Worm (Caenorhabditis elegans) whole organism, L1 larva: ENCODE measurements around the gene srx-47.

Source experiments
- C16A3.4 ChIP-seq: fragments of 150-350 bp; optimal IDR thresholded peaks from 2 replicates; lab custom pipeline; 2014; ENCODE audit warnings: missing biosample characterization, missing genetic modification characterization
- blmp-1 ChIP-seq: fragments of 150-350 bp; optimal IDR thresholded peaks from 2 replicates; lab custom pipeline; 2014; ENCODE audit warnings: missing biosample characterization, missing genetic modification characterization
- ceh-88 ChIP-seq: fragments of 200-800 bp; sonication (Bioruptor generic); IDR thresholded peaks from 2 replicates; pipeline ENCODE4 v1.3.6; 2022; ENCODE audit warnings: missing genetic modification characterization, missing compliant biosample characterization
- ces-1 ChIP-seq: fragments of 150-350 bp; optimal IDR thresholded peaks from 2 replicates; lab custom pipeline; 2014; ENCODE audit warnings: missing biosample characterization, missing genetic modification reagents, missing genetic modification characterization
- dpl-1 ChIP-seq, 3 experiments: fragments of 150-350 bp in 2 of 3; sonication (generic microtip) in 1 of 3; optimal IDR thresholded peaks; 2 replicates each; lab custom pipeline; 2014 to 2017; ENCODE audit warnings: missing biosample characterization in 3 of 3, missing genetic modification characterization in 3 of 3, missing genetic modification reagents in 3 of 3
- dsc-1 ChIP-seq: sonication (generic microtip); optimal IDR thresholded peaks from 2 replicates; lab custom pipeline; 2016; ENCODE audit warnings: mild to moderate bottlenecking, missing genetic modification characterization, missing compliant biosample characterization
- efl-1 ChIP-seq, 4 experiments: fragments of 150-350 bp; optimal IDR thresholded peaks in 3 of 4; peaks in 1 of 4; 1 replicate in 1 of 4; 2 replicates in 3 of 4; lab custom pipeline; 2014; ENCODE audit warnings: missing biosample characterization in 2 of 4, missing genetic modification characterization in 2 of 4, missing genetic modification reagents in 2 of 4
- egl-13 ChIP-seq: sonication (generic microtip); optimal IDR thresholded peaks from 2 replicates; lab custom pipeline; 2016; ENCODE audit warnings: missing genotype, missing genetic modification reagents, missing genetic modification characterization, missing compliant biosample characterization
- elt-2 ChIP-seq: sonication (generic microtip); optimal IDR thresholded peaks from 2 replicates; lab custom pipeline; 2016; ENCODE audit warnings: missing genetic modification characterization, mild to moderate bottlenecking, inconsistent platforms, missing compliant biosample characterization, missing genetic modification reagents
- ets-5 ChIP-seq: fragments of 200-800 bp; sonication (Bioruptor generic); IDR thresholded peaks from 2 replicates; pipeline ENCODE4 v1.3.6; 2022; ENCODE audit warnings: missing genetic modification characterization, missing compliant biosample characterization
- fkh-10 ChIP-seq: sonication (generic microtip); optimal IDR thresholded peaks from 2 replicates; lab custom pipeline; 2017; ENCODE audit warnings: missing biosample characterization, missing genetic modification reagents, missing genetic modification characterization
- fkh-8 ChIP-seq: sonication (generic microtip); optimal IDR thresholded peaks from 2 replicates; lab custom pipeline; 2016; ENCODE audit warnings: mild to moderate bottlenecking, missing genetic modification characterization, missing compliant biosample characterization
- hlh-4 ChIP-seq: sonication (generic microtip); optimal IDR thresholded peaks from 2 replicates; lab custom pipeline; 2016; ENCODE audit warnings: mild to moderate bottlenecking, missing genetic modification characterization, missing compliant biosample characterization
- hpl-2 ChIP-seq: fragments of 150-350 bp; optimal IDR thresholded peaks from 2 replicates; lab custom pipeline; 2014; ENCODE audit warnings: missing biosample characterization, missing genetic modification reagents, missing genetic modification characterization
- isw-1 ChIP-seq: fragments of 200-800 bp; sonication (Bioruptor generic); IDR thresholded peaks from 2 replicates; pipeline ENCODE4 v1.3.6; 2022; ENCODE audit warnings: missing genetic modification characterization, missing compliant biosample characterization
- jun-1 ChIP-seq: fragments of 150-350 bp; optimal IDR thresholded peaks from 2 replicates; lab custom pipeline; 2014; ENCODE audit warnings: missing biosample characterization, missing genetic modification reagents, missing genetic modification characterization
- lin-14 ChIP-seq: fragments of 200-800 bp; sonication (Bioruptor generic); optimal IDR thresholded peaks from 2 replicates; lab custom pipeline; 2018; ENCODE audit warnings: mild to moderate bottlenecking, missing genetic modification characterization, moderate library complexity, missing compliant biosample characterization
- lin-15B ChIP-seq: fragments of 150-350 bp; sonication (generic microtip); optimal IDR thresholded peaks from 3 replicates; lab custom pipeline; 2014; ENCODE audit warnings: missing biosample characterization, missing genetic modification characterization
- lin-35 ChIP-seq, 2 experiments: fragments of 150-350 bp; optimal IDR thresholded peaks; 2 replicates each; lab custom pipeline; 2014; ENCODE audit warnings: missing biosample characterization in 2 of 2, missing genetic modification characterization in 2 of 2, missing genetic modification reagents in 2 of 2
- lir-3 ChIP-seq: sonication (generic microtip); optimal IDR thresholded peaks from 2 replicates; lab custom pipeline; 2016; ENCODE audit warnings: mild to moderate bottlenecking, missing genetic modification characterization, moderate library complexity, missing compliant biosample characterization; ENCODE audit not compliant: poor library complexity
- mab-9 ChIP-seq: fragments of 200-800 bp; sonication (Bioruptor generic); IDR thresholded peaks from 2 replicates; pipeline ENCODE4 v1.3.6; 2022; ENCODE audit warnings: missing genetic modification reagents, missing genetic modification characterization, missing compliant biosample characterization
- mef-2 ChIP-seq: fragments of 150-350 bp; optimal IDR thresholded peaks from 2 replicates; lab custom pipeline; 2014; ENCODE audit warnings: missing biosample characterization, missing genetic modification characterization
- mep-1 ChIP-seq: fragments of 150-350 bp; optimal IDR thresholded peaks from 2 replicates; lab custom pipeline; 2014; ENCODE audit warnings: missing biosample characterization, missing genetic modification characterization
- nhr-20 ChIP-seq: sonication (generic microtip); optimal IDR thresholded peaks from 2 replicates; lab custom pipeline; 2016; ENCODE audit warnings: mild to moderate bottlenecking, missing genetic modification characterization, missing compliant biosample characterization
- nhr-71 ChIP-seq: sonication (generic microtip); optimal IDR thresholded peaks from 2 replicates; lab custom pipeline; 2016; ENCODE audit warnings: mild to moderate bottlenecking, missing genetic modification characterization, moderate library complexity, missing compliant biosample characterization
- nhr-76 ChIP-seq: sonication (generic microtip); optimal IDR thresholded peaks from 2 replicates; lab custom pipeline; 2017; ENCODE audit warnings: missing biosample characterization, missing genetic modification characterization
- nhr-84 ChIP-seq: sonication (generic microtip); optimal IDR thresholded peaks from 2 replicates; lab custom pipeline; 2017; ENCODE audit warnings: missing biosample characterization, missing genetic modification characterization
- pag-3 ChIP-seq: sonication (generic microtip); optimal IDR thresholded peaks from 2 replicates; lab custom pipeline; 2017; ENCODE audit warnings: missing genetic modification characterization, mild to moderate bottlenecking, missing compliant biosample characterization, antibody characterized with exemption, borderline replicate concordance; ENCODE audit not compliant: insufficient read depth
- rnt-1 ChIP-seq: sonication (generic microtip); optimal IDR thresholded peaks from 2 replicates; lab custom pipeline; 2016; ENCODE audit warnings: mild to moderate bottlenecking, missing genetic modification characterization, moderate library complexity, missing compliant biosample characterization
- snpc-4 ChIP-seq: fragments of 150-350 bp; optimal IDR thresholded peaks from 2 replicates; lab custom pipeline; 2014; ENCODE audit warnings: missing biosample characterization, missing genetic modification characterization
- snu-23 ChIP-seq: sonication (generic microtip); optimal IDR thresholded peaks from 2 replicates; lab custom pipeline; 2016; ENCODE audit warnings: missing genetic modification characterization, missing compliant biosample characterization
- sptf-1 ChIP-seq: fragments of 150-350 bp; optimal IDR thresholded peaks from 2 replicates; lab custom pipeline; 2014; ENCODE audit warnings: missing biosample characterization, missing genetic modification characterization
- swsn-7 ChIP-seq: sonication (generic microtip); optimal IDR thresholded peaks from 2 replicates; lab custom pipeline; 2016; ENCODE audit warnings: missing genetic modification characterization, missing compliant biosample characterization
- tbx-2 ChIP-seq: sonication (generic microtip); optimal IDR thresholded peaks from 2 replicates; lab custom pipeline; 2016; ENCODE audit warnings: missing genetic modification characterization, missing compliant biosample characterization
- unc-86 ChIP-seq: sonication (generic microtip); optimal IDR thresholded peaks from 2 replicates; lab custom pipeline; 2016; ENCODE audit warnings: missing genetic modification characterization, missing compliant biosample characterization
- vab-15 ChIP-seq: sonication (generic microtip); optimal IDR thresholded peaks from 2 replicates; lab custom pipeline; 2017; ENCODE audit warnings: missing genotype, mild to moderate bottlenecking, missing genetic modification characterization, missing compliant biosample characterization
- ztf-11 ChIP-seq, 2 experiments: sonication (generic microtip); optimal IDR thresholded peaks; 2 replicates each; lab custom pipeline; 2016 to 2017; ENCODE audit warnings: missing genetic modification characterization in 2 of 2, missing biosample characterization in 1 of 2, missing compliant biosample characterization in 1 of 2
- ztf-4 ChIP-seq: fragments of 150-350 bp; optimal IDR thresholded peaks from 2 replicates; lab custom pipeline; 2014; ENCODE audit warnings: missing biosample characterization, missing genetic modification characterization

srx-47 gene

DNA sequence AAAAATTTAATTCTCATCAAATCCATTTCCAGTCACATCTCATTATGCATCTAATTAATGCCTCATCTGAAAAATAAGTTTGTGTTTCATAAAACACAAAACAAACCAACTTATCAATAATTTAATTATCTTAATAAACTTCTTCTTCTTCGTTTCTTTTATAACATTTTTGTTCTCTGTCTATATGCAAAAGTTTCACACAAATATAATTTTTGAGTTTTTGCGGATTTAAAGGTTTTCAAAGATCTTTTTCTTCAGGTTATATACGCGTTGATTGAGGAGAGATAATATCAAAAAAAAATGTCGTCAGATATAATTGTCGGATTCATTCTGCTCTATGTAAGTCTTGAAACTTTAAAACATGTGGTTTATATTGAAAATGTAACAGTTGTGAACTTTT lies at the start of gene srx-47:
TSS of gene srx-47 (plus strand) at position 301 of the 400 bp plus-strand sequence.
- TF ChIP-seq unc-86 (no peak), efl-1 (optimal IDR thresholded peaks at IDR 0.05; lab: Kevin White, UChicago) (no peak), efl-1 (GFP tag; optimal IDR thresholded peaks at IDR 0.05 in 1 of 2; lab: Kevin White, UChicago) (peak in 1 of 2 experiments; percentile 10)

DNA sequence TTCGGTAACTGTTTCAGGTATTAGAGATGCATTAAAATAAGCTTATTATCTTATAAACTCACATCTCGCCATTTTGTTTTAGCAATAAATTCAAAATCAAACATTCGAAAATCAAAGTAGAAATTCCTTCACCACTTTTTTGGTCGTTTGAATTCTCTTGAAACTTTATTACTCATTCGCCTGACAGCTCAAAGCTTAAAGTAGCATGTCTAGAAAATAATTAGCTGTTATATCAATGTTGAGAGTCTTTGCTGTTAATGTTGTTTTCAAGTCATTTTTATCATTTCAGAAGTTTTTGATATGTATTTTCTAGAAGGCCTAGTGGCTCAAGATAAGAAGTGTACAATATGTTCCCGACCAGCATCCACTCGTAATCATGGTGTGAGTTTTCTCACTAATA lies 46.8 kb upstream of the srx-47 start, which contains the start of gene nhr-39:
TSS of gene nhr-39 (plus strand) at position 301 of the 400 bp plus-strand sequence.
- TF ChIP-seq fkh-10 (no peak), fkh-8 (no peak), blmp-1 (tag; lab: Kevin White, UChicago) (no peak), lin-35 (GFP tag; optimal IDR thresholded peaks at IDR 0.05; lab: Kevin White, UChicago) (no peak), lin-15B (tag; lab: Kevin White, UChicago) (no peak), nhr-84 (tag; lab: Kevin White, UChicago) (no peak)

DNA sequence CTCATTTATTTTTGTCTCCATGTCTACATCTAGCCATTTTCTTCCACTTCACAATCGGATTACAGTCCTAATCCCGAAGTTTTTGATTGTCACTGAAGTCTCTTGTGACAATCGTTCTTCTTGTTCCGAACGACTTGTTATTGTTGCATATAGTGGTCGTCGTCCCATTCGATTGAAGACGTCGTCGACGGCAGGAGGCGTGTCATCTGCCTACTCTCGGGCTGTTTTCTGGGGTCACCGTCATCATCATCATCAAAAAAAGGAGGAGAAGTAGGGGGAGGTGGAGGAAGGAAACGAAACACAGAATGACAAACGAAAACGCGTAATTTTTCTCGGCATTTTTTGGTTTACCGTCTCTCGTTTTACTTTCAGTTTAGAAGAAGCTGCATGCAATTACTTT lies 44.7 kb upstream of the srx-47 start, which contains the start of gene F44A2.3:
TSS of gene F44A2.3 (plus strand) at position 301 of the 400 bp plus-strand sequence.
- TF ChIP-seq efl-1 (optimal IDR thresholded peaks at IDR 0.05; lab: Kevin White, UChicago) = no peak
- peak in 1 of 2 experiments; percentile 29 for TF ChIP-seq efl-1 (GFP tag; optimal IDR thresholded peaks at IDR 0.05 in 1 of 2; lab: Kevin White, UChicago)
- no peak for TF ChIP-seq vab-15
- TF ChIP-seq blmp-1 (tag; lab: Kevin White, UChicago) = peak; percentile 26
- TF ChIP-seq, all 84 proteins: peak for 2

DNA sequence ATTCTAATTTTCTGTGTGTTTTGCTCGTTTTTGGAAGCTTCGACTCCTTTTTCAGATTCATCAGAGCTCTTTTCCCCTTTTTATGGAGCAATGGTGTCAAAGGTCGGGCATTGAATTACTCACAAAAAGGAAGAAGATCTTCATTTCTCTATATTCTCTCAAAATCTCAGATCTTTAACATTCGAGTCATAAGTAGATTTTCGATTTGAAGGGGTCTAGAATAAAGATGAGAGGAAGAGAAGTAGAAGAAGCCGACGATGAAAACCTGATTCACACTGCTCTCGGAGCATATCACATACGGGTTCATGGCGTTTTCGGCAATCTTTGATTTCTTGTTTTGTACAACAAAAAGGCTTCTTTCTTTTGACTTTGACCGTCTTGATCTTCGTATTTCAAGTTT lies 37.4 kb upstream of the srx-47 start:
- TF ChIP-seq blmp-1 (tag; lab: Kevin White, UChicago) = no peak
- no peak for TF ChIP-seq ztf-11 (tag; optimal IDR thresholded peaks at IDR 0.05; lab: Kevin White, UChicago)
- no peak for TF ChIP-seq egl-13
- no peak for TF ChIP-seq efl-1 (optimal IDR thresholded peaks at IDR 0.05; lab: Kevin White, UChicago)
- TF ChIP-seq efl-1 (GFP tag; optimal IDR thresholded peaks at IDR 0.05 in 1 of 2; lab: Kevin White, UChicago) = peak in 1 of 2 experiments; percentile 59
- peak; percentile 85 for TF ChIP-seq fkh-10
- TF ChIP-seq lin-14 (GFP tag; lab: Kevin White, UChicago) = peak; percentile 24
- TF ChIP-seq swsn-7 (tag; lab: Kevin White, UChicago) = no peak
- TF ChIP-seq ceh-88 = no peak
- no peak for TF ChIP-seq isw-1 (GFP tag; lab: Robert Waterston, UW)
- TF ChIP-seq ztf-4 = no peak
- TF ChIP-seq hpl-2 (GFP tag; lab: Kevin White, UChicago) = no peak
- no peak for TF ChIP-seq nhr-76 (tag; lab: Kevin White, UChicago)
- TF ChIP-seq pag-3 (tag; lab: Kevin White, UChicago) = no peak
- TF ChIP-seq C16A3.4 (tag; lab: Kevin White, UChicago) = no peak

DNA sequence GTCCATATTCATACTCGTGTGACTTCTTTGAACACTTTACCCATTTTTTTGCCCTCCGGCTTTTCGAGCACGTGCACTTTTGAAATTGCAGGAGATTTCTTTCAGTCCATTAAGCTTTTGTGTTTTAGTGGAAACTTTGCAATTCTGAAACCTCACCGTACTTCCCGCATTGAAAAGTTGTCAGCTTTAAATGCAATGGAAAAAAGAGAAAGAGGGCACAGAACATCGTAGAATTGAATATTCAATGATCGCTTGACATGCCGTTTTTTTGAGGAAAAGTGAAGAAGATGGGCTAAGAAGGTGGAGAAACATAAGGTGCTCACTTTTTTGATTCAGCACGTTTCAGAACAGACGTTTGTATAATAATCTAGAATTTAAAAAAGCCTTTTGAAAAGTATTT lies 35.4 kb upstream of the srx-47 start:
- no peak for TF ChIP-seq unc-86
- TF ChIP-seq egl-13 = no peak
- TF ChIP-seq hlh-4 (tag; lab: Kevin White, UChicago) = no peak
- no peak for TF ChIP-seq sptf-1 (tag; lab: Kevin White, UChicago)
- no peak for TF ChIP-seq snpc-4 (tag; lab: Kevin White, UChicago)
- no peak for TF ChIP-seq ets-5 (GFP tag; lab: Robert Waterston, UW)
- TF ChIP-seq mef-2 = no peak
- TF ChIP-seq hpl-2 (GFP tag; lab: Kevin White, UChicago) = no peak

DNA sequence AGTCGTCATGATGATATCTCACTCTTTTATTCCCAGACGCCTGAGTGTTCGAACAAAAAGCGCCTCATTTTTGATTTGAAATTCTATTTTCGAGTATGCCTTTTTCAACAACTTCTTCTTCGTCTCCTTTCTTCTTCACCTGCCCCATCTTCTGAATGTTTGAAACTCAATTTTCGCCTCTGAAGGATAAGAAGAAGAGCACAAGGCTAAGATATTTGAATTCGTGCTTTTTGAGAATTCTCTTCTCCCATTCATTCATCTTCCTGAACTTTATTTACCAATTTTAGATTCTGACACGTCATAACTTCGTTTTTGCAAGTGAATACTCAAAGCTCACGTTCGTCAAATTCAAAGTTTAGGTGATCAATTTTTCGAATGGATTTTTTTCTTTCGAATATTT lies 32.8 kb upstream of the srx-47 start:
- TF ChIP-seq fkh-10 (peak; percentile 80), lin-14 (GFP tag; lab: Kevin White, UChicago) (peak; percentile 29), jun-1 (no peak)

DNA sequence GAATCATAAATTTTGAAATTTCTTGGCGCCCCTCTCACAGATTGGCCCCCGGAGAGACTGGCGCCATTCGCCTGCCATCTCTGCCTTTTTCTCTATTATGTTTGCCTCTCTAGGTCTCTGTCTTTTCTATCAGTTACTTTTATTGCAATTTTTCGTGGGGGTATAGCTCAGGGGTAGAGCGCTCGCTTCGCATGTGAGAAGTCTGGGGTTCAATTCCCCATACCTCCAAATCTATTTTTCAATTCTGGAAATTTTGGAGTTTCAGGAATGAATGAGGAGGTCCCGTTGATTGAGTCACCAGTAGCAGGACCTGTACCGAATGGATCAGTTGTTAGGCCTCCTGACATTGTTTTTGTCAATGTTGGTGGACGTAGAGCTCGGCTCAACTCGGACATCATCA lies 31.7 kb upstream of the srx-47 start, which contains the start of gene kvs-3:
TSS of gene kvs-3 (plus strand) at position 266 of the 400 bp plus-strand sequence.
- TF ChIP-seq lir-3 (no peak), snu-23 (GFP tag; lab: Kevin White, UChicago) (peak; percentile 54), mep-1 (peak; percentile 57), tbx-2 (peak; percentile 30), ces-1 (GFP tag; lab: Kevin White, UChicago) (no peak), ztf-4 (peak; percentile 6), swsn-7 (tag; lab: Kevin White, UChicago) (peak; percentile 30), mab-9 (0 out of 2 replicates have a peak, but pooled peaks have one; percentile 34), nhr-71 (peak; percentile 59), elt-2 (tag; lab: Kevin White, UChicago) (peak; percentile 47), nhr-20 (peak; percentile 50), ztf-11 (tag; optimal IDR thresholded peaks at IDR 0.05; lab: Kevin White, UChicago) (peak in 1 of 2 experiments; percentile 29), dpl-1 (GFP tag; optimal IDR thresholded peaks at IDR 0.05; lab: Kevin White, UChicago) (peak in 2 of 3 experiments; percentile 27 to 30), nhr-84 (tag; lab: Kevin White, UChicago) (no peak), efl-1 (optimal IDR thresholded peaks at IDR 0.05; lab: Kevin White, UChicago) (peak; percentile 15 to 22), efl-1 (GFP tag; optimal IDR thresholded peaks at IDR 0.05 in 1 of 2; lab: Kevin White, UChicago) (peak in 1 of 2 experiments; percentile 93), sptf-1 (tag; lab: Kevin White, UChicago) (no peak), dsc-1 (tag; lab: Kevin White, UChicago) (peak; percentile 36), rnt-1 (peak; percentile 48)
